Worm (Caenorhabditis elegans) whole organism, L1 larva: ENCODE data around the gene cutl-19.

Experiments used
- C04F5.9 ChIP-seq: sonication (generic microtip); optimal IDR thresholded peaks from 2 replicates; lab custom pipeline; 2016; ENCODE audit warnings: missing genetic modification characterization, missing compliant biosample characterization
- C16A3.4 ChIP-seq: fragments of 150-350 bp; optimal IDR thresholded peaks from 2 replicates; lab custom pipeline; 2014; ENCODE audit warnings: missing biosample characterization, missing genetic modification characterization
- C34B4.2 ChIP-seq: sonication (generic microtip); optimal IDR thresholded peaks from 2 replicates; lab custom pipeline; 2017; ENCODE audit warnings: mild to moderate bottlenecking, missing genetic modification characterization, missing compliant biosample characterization
- F16B12.6 ChIP-seq: fragments of 150-350 bp; optimal IDR thresholded peaks from 2 replicates; lab custom pipeline; 2014; ENCODE audit warnings: missing biosample characterization, missing genetic modification characterization
- Y116A8C.19 ChIP-seq: sonication (generic microtip); optimal IDR thresholded peaks from 2 replicates; lab custom pipeline; 2016; ENCODE audit warnings: missing compliant biosample characterization, missing genetic modification characterization, borderline replicate concordance
- aha-1 ChIP-seq: fragments of 150-350 bp; optimal IDR thresholded peaks from 2 replicates; lab custom pipeline; 2014; ENCODE audit warnings: missing biosample characterization, missing genetic modification characterization
- alr-1 ChIP-seq: fragments of 200-800 bp; sonication (Bioruptor generic); optimal IDR thresholded peaks from 2 replicates; lab custom pipeline; 2018; ENCODE audit warnings: borderline replicate concordance, mild to moderate bottlenecking, missing genetic modification characterization, missing compliant biosample characterization
- ama-1 ChIP-seq: fragments of 150-350 bp; optimal IDR thresholded peaks from 2 replicates; lab custom pipeline; 2014
- blmp-1 ChIP-seq: fragments of 150-350 bp; optimal IDR thresholded peaks from 2 replicates; lab custom pipeline; 2014; ENCODE audit warnings: missing biosample characterization, missing genetic modification characterization
- ceh-8 ChIP-seq: fragments of 200-800 bp; sonication (Bioruptor generic); optimal IDR thresholded peaks from 2 replicates; lab custom pipeline; 2018; ENCODE audit warnings: mild to moderate bottlenecking, missing genetic modification characterization, moderate library complexity, missing compliant biosample characterization
- ceh-88 ChIP-seq: fragments of 200-800 bp; sonication (Bioruptor generic); IDR thresholded peaks from 2 replicates; pipeline ENCODE4 v1.3.6; 2022; ENCODE audit warnings: missing genetic modification characterization, missing compliant biosample characterization
- ceh-90 ChIP-seq: sonication (generic microtip); optimal IDR thresholded peaks from 2 replicates; lab custom pipeline; 2016; ENCODE audit warnings: missing genetic modification characterization, missing compliant biosample characterization
- ces-1 ChIP-seq: fragments of 150-350 bp; optimal IDR thresholded peaks from 2 replicates; lab custom pipeline; 2014; ENCODE audit warnings: missing biosample characterization, missing genetic modification reagents, missing genetic modification characterization
- dpl-1 ChIP-seq, 3 experiments: fragments of 150-350 bp in 2 of 3; sonication (generic microtip) in 1 of 3; optimal IDR thresholded peaks; 2 replicates each; lab custom pipeline; 2014 to 2017; ENCODE audit warnings: missing biosample characterization in 3 of 3, missing genetic modification characterization in 3 of 3, missing genetic modification reagents in 3 of 3
- dsc-1 ChIP-seq: sonication (generic microtip); optimal IDR thresholded peaks from 2 replicates; lab custom pipeline; 2016; ENCODE audit warnings: mild to moderate bottlenecking, missing genetic modification characterization, missing compliant biosample characterization
- efl-3 ChIP-seq: fragments of 200-800 bp; sonication (Bioruptor generic); optimal IDR thresholded peaks from 2 replicates; lab custom pipeline; 2018; ENCODE audit warnings: mild to moderate bottlenecking, missing genetic modification characterization, missing compliant biosample characterization
- egl-27 ChIP-seq, 2 experiments: fragments of 150-350 bp in 1 of 2; sonication (generic microtip); optimal IDR thresholded peaks; 3 replicates each; lab custom pipeline; 2017 to 2018; ENCODE audit warnings: missing biosample characterization in 2 of 2, missing genetic modification characterization in 2 of 2, missing genetic modification reagents in 2 of 2
- elt-2 ChIP-seq: sonication (generic microtip); optimal IDR thresholded peaks from 2 replicates; lab custom pipeline; 2016; ENCODE audit warnings: missing genetic modification characterization, mild to moderate bottlenecking, inconsistent platforms, missing compliant biosample characterization, missing genetic modification reagents
- elt-3 ChIP-seq, 6 experiments: fragments of 150-350 bp in 1 of 6; sonication (generic microtip); optimal IDR thresholded peaks; 2 replicates each; lab custom pipeline; 2017 to 2018; ENCODE audit warnings: missing biosample characterization in 6 of 6, missing genetic modification characterization in 6 of 6, inconsistent platforms in 1 of 6
- ets-5 ChIP-seq: fragments of 200-800 bp; sonication (Bioruptor generic); IDR thresholded peaks from 2 replicates; pipeline ENCODE4 v1.3.6; 2022; ENCODE audit warnings: missing genetic modification characterization, missing compliant biosample characterization
- fkh-10 ChIP-seq: sonication (generic microtip); optimal IDR thresholded peaks from 2 replicates; lab custom pipeline; 2017; ENCODE audit warnings: missing biosample characterization, missing genetic modification reagents, missing genetic modification characterization
- fkh-4 ChIP-seq: sonication (generic microtip); optimal IDR thresholded peaks from 2 replicates; lab custom pipeline; 2016; ENCODE audit warnings: missing compliant biosample characterization, missing genetic modification characterization, borderline replicate concordance
- fkh-8 ChIP-seq: sonication (generic microtip); optimal IDR thresholded peaks from 2 replicates; lab custom pipeline; 2016; ENCODE audit warnings: mild to moderate bottlenecking, missing genetic modification characterization, missing compliant biosample characterization
- fos-1 ChIP-seq: fragments of 150-350 bp; optimal IDR thresholded peaks from 2 replicates; lab custom pipeline; 2014; ENCODE audit warnings: missing biosample characterization, missing genetic modification characterization
- hlh-4 ChIP-seq: sonication (generic microtip); optimal IDR thresholded peaks from 2 replicates; lab custom pipeline; 2016; ENCODE audit warnings: mild to moderate bottlenecking, missing genetic modification characterization, missing compliant biosample characterization
- hpl-2 ChIP-seq: fragments of 150-350 bp; optimal IDR thresholded peaks from 2 replicates; lab custom pipeline; 2014; ENCODE audit warnings: missing biosample characterization, missing genetic modification reagents, missing genetic modification characterization
- irx-1 ChIP-seq: sonication (generic microtip); optimal IDR thresholded peaks from 2 replicates; lab custom pipeline; 2016; ENCODE audit warnings: missing genetic modification characterization, missing compliant biosample characterization
- isw-1 ChIP-seq: fragments of 200-800 bp; sonication (Bioruptor generic); IDR thresholded peaks from 2 replicates; pipeline ENCODE4 v1.3.6; 2022; ENCODE audit warnings: missing genetic modification characterization, missing compliant biosample characterization
- lin-13 ChIP-seq: fragments of 150-350 bp; optimal IDR thresholded peaks from 2 replicates; lab custom pipeline; 2014; ENCODE audit warnings: missing biosample characterization, missing genetic modification reagents, missing genetic modification characterization
- lin-35 ChIP-seq, 2 experiments: fragments of 150-350 bp; optimal IDR thresholded peaks; 2 replicates each; lab custom pipeline; 2014; ENCODE audit warnings: missing biosample characterization in 2 of 2, missing genetic modification characterization in 2 of 2, missing genetic modification reagents in 2 of 2
- lin-39 ChIP-seq: fragments of 150-350 bp; optimal IDR thresholded peaks from 2 replicates; lab custom pipeline; 2014; ENCODE audit warnings: missing biosample characterization, missing genetic modification reagents, missing genetic modification characterization
- lir-3 ChIP-seq: sonication (generic microtip); optimal IDR thresholded peaks from 2 replicates; lab custom pipeline; 2016; ENCODE audit warnings: mild to moderate bottlenecking, missing genetic modification characterization, moderate library complexity, missing compliant biosample characterization; ENCODE audit not compliant: poor library complexity
- mab-9 ChIP-seq: fragments of 200-800 bp; sonication (Bioruptor generic); IDR thresholded peaks from 2 replicates; pipeline ENCODE4 v1.3.6; 2022; ENCODE audit warnings: missing genetic modification reagents, missing genetic modification characterization, missing compliant biosample characterization
- mep-1 ChIP-seq: fragments of 150-350 bp; optimal IDR thresholded peaks from 2 replicates; lab custom pipeline; 2014; ENCODE audit warnings: missing biosample characterization, missing genetic modification characterization
- nhr-12 ChIP-seq: sonication (generic microtip); optimal IDR thresholded peaks from 2 replicates; lab custom pipeline; 2017; ENCODE audit warnings: missing biosample characterization, missing genetic modification characterization
- nhr-20 ChIP-seq: sonication (generic microtip); optimal IDR thresholded peaks from 2 replicates; lab custom pipeline; 2016; ENCODE audit warnings: mild to moderate bottlenecking, missing genetic modification characterization, missing compliant biosample characterization
- nhr-237 ChIP-seq: fragments of 150-350 bp; optimal IDR thresholded peaks from 2 replicates; lab custom pipeline; 2014; ENCODE audit warnings: missing biosample characterization, missing genetic modification characterization
- nhr-28 ChIP-seq: fragments of 150-350 bp; optimal IDR thresholded peaks from 2 replicates; lab custom pipeline; 2014; ENCODE audit warnings: missing biosample characterization, missing genetic modification characterization
- nhr-47 ChIP-seq: sonication (generic microtip); optimal IDR thresholded peaks from 2 replicates; lab custom pipeline; 2016; ENCODE audit warnings: mild to moderate bottlenecking, missing genetic modification characterization, moderate library complexity, missing compliant biosample characterization
- nhr-84 ChIP-seq: sonication (generic microtip); optimal IDR thresholded peaks from 2 replicates; lab custom pipeline; 2017; ENCODE audit warnings: missing biosample characterization, missing genetic modification characterization
- nhr-90 ChIP-seq: sonication (generic microtip); optimal IDR thresholded peaks from 2 replicates; lab custom pipeline; 2016; ENCODE audit warnings: mild to moderate bottlenecking, missing genetic modification characterization, missing compliant biosample characterization; ENCODE audit not compliant: poor library complexity
- snpc-4 ChIP-seq: fragments of 150-350 bp; optimal IDR thresholded peaks from 2 replicates; lab custom pipeline; 2014; ENCODE audit warnings: missing biosample characterization, missing genetic modification characterization
- snu-23 ChIP-seq: sonication (generic microtip); optimal IDR thresholded peaks from 2 replicates; lab custom pipeline; 2016; ENCODE audit warnings: missing genetic modification characterization, missing compliant biosample characterization
- sox-4 ChIP-seq: sonication (generic microtip); optimal IDR thresholded peaks from 2 replicates; lab custom pipeline; 2016; ENCODE audit warnings: missing genetic modification characterization, missing compliant biosample characterization
- sptf-1 ChIP-seq: fragments of 150-350 bp; optimal IDR thresholded peaks from 2 replicates; lab custom pipeline; 2014; ENCODE audit warnings: missing biosample characterization, missing genetic modification characterization
- sup-37 ChIP-seq: fragments of 200-800 bp; sonication (Bioruptor generic); optimal IDR thresholded peaks from 2 replicates; lab custom pipeline; 2018; ENCODE audit warnings: mild to moderate bottlenecking, missing genetic modification characterization, missing compliant biosample characterization
- swsn-7 ChIP-seq: sonication (generic microtip); optimal IDR thresholded peaks from 2 replicates; lab custom pipeline; 2016; ENCODE audit warnings: missing genetic modification characterization, missing compliant biosample characterization
- unc-130 ChIP-seq: fragments of 150-350 bp; optimal IDR thresholded peaks from 2 replicates; lab custom pipeline; 2017; ENCODE audit warnings: missing biosample characterization, missing genetic modification characterization, inconsistent platforms
- unc-30 ChIP-seq: sonication (generic microtip); optimal IDR thresholded peaks from 2 replicates; lab custom pipeline; 2017; ENCODE audit warnings: missing biosample characterization, missing genetic modification characterization
- unc-62 ChIP-seq: fragments of 150-350 bp; optimal IDR thresholded peaks from 2 replicates; lab custom pipeline; 2014; ENCODE audit warnings: missing biosample characterization, missing genetic modification reagents, missing genetic modification characterization
- unc-98 ChIP-seq: fragments of 200-800 bp; sonication (Bioruptor generic); IDR thresholded peaks from 2 replicates; pipeline ENCODE4 v1.3.6; 2022; ENCODE audit warnings: missing genetic modification characterization, missing compliant biosample characterization
- vab-15 ChIP-seq: sonication (generic microtip); optimal IDR thresholded peaks from 2 replicates; lab custom pipeline; 2017; ENCODE audit warnings: missing genotype, mild to moderate bottlenecking, missing genetic modification characterization, missing compliant biosample characterization
- xbp-1 ChIP-seq: sonication (generic microtip); optimal IDR thresholded peaks from 2 replicates; lab custom pipeline; 2016; ENCODE audit warnings: missing genetic modification characterization, missing compliant biosample characterization
- ztf-11 ChIP-seq, 2 experiments: sonication (generic microtip); optimal IDR thresholded peaks; 2 replicates each; lab custom pipeline; 2016 to 2017; ENCODE audit warnings: missing genetic modification characterization in 2 of 2, missing biosample characterization in 1 of 2, missing compliant biosample characterization in 1 of 2

Gene cutl-19

ce11 chrIII:5201267-5201666 is 16.1 kb downstream of the cutl-19 start:
- TF ChIP-seq egl-27 (tag; optimal IDR thresholded peaks at IDR 0.05; lab: Kevin White, UChicago) = no peak
- TF ChIP-seq dpl-1 (GFP tag; optimal IDR thresholded peaks at IDR 0.05; lab: Kevin White, UChicago) = no peak
- peak; percentile 40 for TF ChIP-seq nhr-90 (tag; lab: Kevin White, UChicago)
- TF ChIP-seq alr-1 = no peak
- TF ChIP-seq fkh-8 (tag; lab: Kevin White, UChicago) = no peak
- peak in 5 of 6 experiments; percentile 75 to 95 (median 83) for TF ChIP-seq elt-3 (tag; optimal IDR thresholded peaks at IDR 0.05; lab: Kevin White, UChicago)
- TF ChIP-seq sptf-1 (tag; lab: Kevin White, UChicago) = no peak
- no peak for TF ChIP-seq F16B12.6 (tag; lab: Kevin White, UChicago)
- TF ChIP-seq unc-130 (tag; lab: Kevin White, UChicago) = no peak
- TF ChIP-seq aha-1 = no peak
- no peak for TF ChIP-seq xbp-1 (tag; lab: Kevin White, UChicago)
- peak; percentile 73 for TF ChIP-seq nhr-20 (tag; lab: Kevin White, UChicago)
- TF ChIP-seq unc-30 (tag; lab: Kevin White, UChicago) = no peak
- TF ChIP-seq blmp-1 = no peak
- TF ChIP-seq dsc-1 = no peak
- no peak for TF ChIP-seq fkh-4
- TF ChIP-seq irx-1 = no peak
- no peak for TF ChIP-seq mab-9 (GFP tag; lab: Robert Waterston, UW)
- TF ChIP-seq ets-5 (GFP tag; lab: Robert Waterston, UW) = no peak
- peak; percentile 93 for TF ChIP-seq elt-2 (tag; lab: Kevin White, UChicago)
- TF ChIP-seq efl-3 = no peak
- TF ChIP-seq hlh-4 (tag; lab: Kevin White, UChicago) = no peak
- TF ChIP-seq isw-1 = no peak
- TF ChIP-seq ceh-90 = no peak
- TF ChIP-seq swsn-7 = no peak
- no peak for TF ChIP-seq hpl-2 (GFP tag; lab: Kevin White, UChicago)
- no peak for TF ChIP-seq sox-4 (tag; lab: Kevin White, UChicago)
- TF ChIP-seq nhr-12 (tag; lab: Kevin White, UChicago) = no peak
- no peak for TF ChIP-seq lin-39
- no peak for TF ChIP-seq nhr-28 (tag; lab: Kevin White, UChicago)
- no peak for TF ChIP-seq ama-1 (lab: Kevin White, UChicago)
- no peak for TF ChIP-seq fos-1 (tag; lab: Kevin White, UChicago)
- no peak for TF ChIP-seq unc-62 (GFP tag; lab: Kevin White, UChicago)
- TF ChIP-seq C16A3.4 (tag; lab: Kevin White, UChicago) = peak; percentile 3
- TF ChIP-seq nhr-84 = no peak
- no peak for TF ChIP-seq ztf-11 (tag; optimal IDR thresholded peaks at IDR 0.05; lab: Kevin White, UChicago)
- no peak for TF ChIP-seq C04F5.9 (tag; lab: Kevin White, UChicago)
- TF ChIP-seq ces-1 (GFP tag; lab: Kevin White, UChicago) = no peak
- TF ChIP-seq ceh-88 = no peak
- TF ChIP-seq Y116A8C.19 (tag; lab: Kevin White, UChicago) = no peak
- TF ChIP-seq vab-15 (tag; lab: Kevin White, UChicago) = no peak
- no peak for TF ChIP-seq lin-13
- no peak for TF ChIP-seq fkh-10
- TF ChIP-seq lir-3 (tag; lab: Kevin White, UChicago) = peak; percentile 3
- no peak for TF ChIP-seq ceh-8 (GFP tag; lab: Kevin White, UChicago)
- no peak for TF ChIP-seq unc-98 (GFP tag; lab: Robert Waterston, UW)
- TF ChIP-seq lin-35 (GFP tag; optimal IDR thresholded peaks at IDR 0.05; lab: Kevin White, UChicago) = peak in 1 of 2 experiments; percentile 62
- no peak for TF ChIP-seq nhr-237
- TF ChIP-seq C34B4.2 = no peak
- TF ChIP-seq sup-37 (GFP tag; lab: Kevin White, UChicago) = no peak
- peak; percentile 18 for TF ChIP-seq snu-23 (GFP tag; lab: Kevin White, UChicago)
- no peak for TF ChIP-seq mep-1 (tag; lab: Kevin White, UChicago)
- TF ChIP-seq snpc-4 (tag; lab: Kevin White, UChicago) = no peak
- TF ChIP-seq nhr-47 (tag; lab: Kevin White, UChicago) = no peak
